Worm (Caenorhabditis elegans) whole organism, late embryonic: Measurements from ENCODE around the gene C09E8.6.

Source experiments
- hlh-15 ChIP-seq: sonication (generic microtip); optimal IDR thresholded peaks from 2 replicates; lab custom pipeline; 2016; ENCODE audit warnings: missing genetic modification characterization, missing compliant biosample characterization
- pqm-1 ChIP-seq: sonication (generic microtip); optimal IDR thresholded peaks from 2 replicates; lab custom pipeline; 2016; ENCODE audit warnings: missing genetic modification characterization, missing compliant biosample characterization

ce11 chrII:526375-526774 lies 29.9 kb upstream of the C09E8.6 start, which contains the start of gene lgc-34:
- TF ChIP-seq hlh-15 (tag; lab: Kevin White, UChicago) = no peak
- TF ChIP-seq pqm-1 (tag; lab: Kevin White, UChicago) = no peak
